Fruit fly (Drosophila melanogaster) whole organism, embryonic: ENCODE measurements around the gene Orp8.

ENCODE experiments used
- ATbp ChIP-seq: fragments of 200-800 bp; sonication (Bioruptor generic); optimal IDR thresholded peaks from 2 replicates; lab custom pipeline; 2017; ENCODE audit warnings: missing biosample characterization, mild to moderate bottlenecking, missing genetic modification characterization, missing genetic modification reagents
- Blimp-1 ChIP-seq: fragments of 200-800 bp; sonication (Bioruptor generic); optimal IDR thresholded peaks from 3 replicates; lab custom pipeline; 2018; ENCODE audit warnings: missing biosample characterization, missing genetic modification characterization, mild to moderate bottlenecking, moderate library complexity, missing genetic modification reagents
- CG10209 ChIP-seq: fragments of 200-800 bp; sonication (Bioruptor generic); optimal IDR thresholded peaks from 3 replicates; lab custom pipeline; 2017; ENCODE audit warnings: missing biosample characterization, mild to moderate bottlenecking, missing genetic modification characterization, missing genetic modification reagents
- CG10274 ChIP-seq: fragments of 200-800 bp; sonication (Bioruptor generic); optimal IDR thresholded peaks from 3 replicates; lab custom pipeline; 2017; ENCODE audit warnings: missing biosample characterization, mild to moderate bottlenecking, missing genetic modification characterization
- CG10462 ChIP-seq: fragments of 200-800 bp; sonication (Bioruptor generic); optimal IDR thresholded peaks from 2 replicates; lab custom pipeline; 2016; ENCODE audit warnings: missing biosample characterization, missing genetic modification characterization
- CG11247 ChIP-seq: fragments of 200-800 bp; sonication (Bioruptor generic); IDR thresholded peaks from 2 replicates; pipeline ENCODE4 v1.3.6; 2022; ENCODE audit warnings: missing biosample characterization, missing genetic modification characterization
- CG1233 ChIP-seq: fragments of 200-800 bp; sonication (Bioruptor generic); optimal IDR thresholded peaks from 4 replicates; lab custom pipeline; 2018; ENCODE audit warnings: missing biosample characterization, mild to moderate bottlenecking, missing genetic modification characterization
- CG1529 ChIP-seq: fragments of 200-800 bp; sonication (Bioruptor generic); optimal IDR thresholded peaks from 3 replicates; lab custom pipeline; 2018; ENCODE audit warnings: missing biosample characterization, missing genetic modification characterization
- CG17186 ChIP-seq: fragments of 200-800 bp; sonication (Bioruptor generic); optimal IDR thresholded peaks from 3 replicates; lab custom pipeline; 2017; ENCODE audit warnings: missing biosample characterization, missing genetic modification reagents, missing genetic modification characterization
- CG17612 ChIP-seq: fragments of 200-800 bp; sonication (Bioruptor generic); IDR thresholded peaks from 2 replicates; pipeline ENCODE4 v1.3.6; 2022; ENCODE audit warnings: missing biosample characterization, missing genetic modification characterization
- CG1792 ChIP-seq: fragments of 200-800 bp; sonication (Bioruptor generic); optimal IDR thresholded peaks from 2 replicates; lab custom pipeline; 2016; ENCODE audit warnings: missing biosample characterization, missing genetic modification characterization
- CG33557 ChIP-seq: fragments of 200-800 bp; sonication (Bioruptor generic); optimal IDR thresholded peaks from 2 replicates; lab custom pipeline; 2019; ENCODE audit warnings: missing biosample characterization, mild to moderate bottlenecking, missing genetic modification characterization, moderate library complexity
- CG4360 ChIP-seq: fragments of 200-800 bp; sonication (Bioruptor generic); IDR thresholded peaks from 2 replicates; pipeline ENCODE4 v1.3.6; 2022; ENCODE audit warnings: missing biosample characterization, missing genetic modification characterization
- CG43689 ChIP-seq: fragments of 200-800 bp; sonication (Bioruptor generic); IDR thresholded peaks from 2 replicates; pipeline ENCODE4 v1.3.6; 2022; ENCODE audit warnings: missing biosample characterization, missing genetic modification characterization
- CG5180 ChIP-seq: fragments of 200-800 bp; sonication (Bioruptor generic); optimal IDR thresholded peaks from 3 replicates; lab custom pipeline; 2017; ENCODE audit warnings: missing biosample characterization, missing genetic modification characterization, mild to moderate bottlenecking, moderate library complexity, missing genetic modification reagents
- CG6254 ChIP-seq: fragments of 200-800 bp; sonication (Bioruptor generic); optimal IDR thresholded peaks from 3 replicates; lab custom pipeline; 2017; ENCODE audit warnings: mild to moderate bottlenecking, missing biosample characterization, missing genetic modification reagents, missing genetic modification characterization
- CG8290 ChIP-seq, 3 experiments: fragments of 200-800 bp; sonication (Bioruptor generic); optimal IDR thresholded peaks; 2 replicates each; lab custom pipeline; 2016 to 2019; ENCODE audit warnings: missing biosample characterization in 3 of 3, missing genetic modification characterization in 3 of 3, mild to moderate bottlenecking in 2 of 3, moderate library complexity in 1 of 3
- CG9215 ChIP-seq: fragments of 200-800 bp; sonication (Bioruptor generic); IDR thresholded peaks from 2 replicates; pipeline ENCODE4 v1.3.6; 2022; ENCODE audit warnings: missing biosample characterization, missing genetic modification characterization
- CG9876 ChIP-seq: fragments of 200-800 bp; sonication (Bioruptor generic); optimal IDR thresholded peaks from 2 replicates; lab custom pipeline; 2016; ENCODE audit warnings: missing biosample characterization, missing genetic modification characterization
- CTCF ChIP-seq: fragments of 200-800 bp; sonication (Bioruptor generic); optimal IDR thresholded peaks from 2 replicates; lab custom pipeline; 2017; ENCODE audit warnings: missing biosample characterization, mild to moderate bottlenecking, missing genetic modification characterization, moderate library complexity
- Camta ChIP-seq: fragments of 200-800 bp; sonication (Bioruptor generic); optimal IDR thresholded peaks from 2 replicates; lab custom pipeline; 2016; ENCODE audit warnings: missing biosample characterization, missing genetic modification characterization
- Dbx ChIP-seq: fragments of 200-800 bp; sonication (Bioruptor generic); IDR thresholded peaks from 3 replicates; pipeline ENCODE4 v1.3.6; 2022; ENCODE audit warnings: missing biosample characterization, missing genetic modification characterization
- Dip2 ChIP-seq: fragments of 200-800 bp; sonication (Bioruptor generic); IDR thresholded peaks from 2 replicates; pipeline ENCODE4 v1.3.6; 2022; ENCODE audit warnings: missing biosample characterization, missing genetic modification characterization
- Drgx ChIP-seq: fragments of 200-800 bp; sonication (Bioruptor generic); IDR thresholded peaks from 2 replicates; pipeline ENCODE4 v1.3.6; 2022; ENCODE audit warnings: missing biosample characterization, missing genetic modification characterization
- E2f2 ChIP-seq: fragments of 200-800 bp; sonication (Bioruptor generic); IDR thresholded peaks from 2 replicates; pipeline ENCODE4 v1.3.6; 2022; ENCODE audit warnings: missing biosample characterization, missing genetic modification characterization
- Ets97D ChIP-seq: fragments of 200-800 bp; sonication (Bioruptor generic); optimal IDR thresholded peaks from 3 replicates; lab custom pipeline; 2016; ENCODE audit warnings: missing biosample characterization, missing genetic modification characterization
- Fer1 ChIP-seq: fragments of 200-800 bp; sonication (Bioruptor generic); optimal IDR thresholded peaks from 2 replicates; lab custom pipeline; 2017; ENCODE audit warnings: missing biosample characterization, mild to moderate bottlenecking, missing genetic modification characterization
- H2.0 ChIP-seq: fragments of 200-800 bp; sonication (Bioruptor generic); IDR thresholded peaks from 2 replicates; pipeline ENCODE4 v1.3.6; 2022; ENCODE audit warnings: missing biosample characterization, missing genetic modification characterization
- Med ChIP-seq: fragments of 200-800 bp; sonication (Bioruptor generic); peaks from one replicate; lab custom pipeline; 2016; ENCODE audit warnings: missing biosample characterization, missing genetic modification characterization, mild to moderate bottlenecking, inconsistent platforms, moderate library complexity
- NK7.1 ChIP-seq: fragments of 200-800 bp; sonication (Bioruptor generic); optimal IDR thresholded peaks from 3 replicates; lab custom pipeline; 2016; ENCODE audit warnings: missing biosample characterization, missing genetic modification characterization
- Opbp ChIP-seq: fragments of 200-800 bp; sonication (Bioruptor generic); IDR thresholded peaks from 3 replicates; pipeline ENCODE4 v1.3.6; 2022; ENCODE audit warnings: missing biosample characterization, missing genetic modification characterization; ENCODE audit not compliant: partially characterized antibody
- TFAM ChIP-seq: fragments of 200-800 bp; sonication (Bioruptor generic); optimal IDR thresholded peaks from 2 replicates; lab custom pipeline; 2017; ENCODE audit warnings: missing biosample characterization, missing genetic modification characterization, inconsistent platforms
- Xrp1 ChIP-seq: fragments of 200-800 bp; sonication (Bioruptor generic); IDR thresholded peaks from 2 replicates; pipeline ENCODE4 v1.3.6; 2022; ENCODE audit warnings: missing biosample characterization, missing genetic modification characterization
- ac ChIP-seq: fragments of 200-800 bp; sonication (Bioruptor generic); optimal IDR thresholded peaks from 3 replicates; lab custom pipeline; 2017; ENCODE audit warnings: missing biosample characterization, mild to moderate bottlenecking, missing genetic modification characterization
- ara ChIP-seq: fragments of 200-800 bp; sonication (Bioruptor generic); IDR thresholded peaks from 2 replicates; pipeline ENCODE4 v1.3.6; 2022; ENCODE audit warnings: missing biosample characterization, missing genetic modification characterization
- bsh ChIP-seq, 2 experiments: fragments of 200-800 bp; sonication (Bioruptor generic); optimal IDR thresholded peaks; 2 replicates each; lab custom pipeline; 2017 to 2018; ENCODE audit warnings: mild to moderate bottlenecking in 2 of 2, missing biosample characterization in 2 of 2, missing genetic modification characterization in 2 of 2, moderate library complexity in 1 of 2
- dm ChIP-seq: fragments of 200-800 bp; sonication (Bioruptor generic); optimal IDR thresholded peaks from 3 replicates; lab custom pipeline; 2016; ENCODE audit warnings: missing biosample characterization, missing genetic modification characterization
- fd64A ChIP-seq: fragments of 200-800 bp; sonication (Bioruptor generic); optimal IDR thresholded peaks from 3 replicates; lab custom pipeline; 2018; ENCODE audit warnings: missing biosample characterization, mild to moderate bottlenecking, missing genetic modification characterization
- gcm ChIP-seq: fragments of 200-800 bp; sonication (Bioruptor generic); optimal IDR thresholded peaks from 2 replicates; lab custom pipeline; 2019; ENCODE audit warnings: missing biosample characterization, mild to moderate bottlenecking, missing genetic modification characterization, moderate library complexity
- inv ChIP-seq: fragments of 200-800 bp; sonication (Bioruptor generic); IDR thresholded peaks from 2 replicates; pipeline ENCODE4 v1.3.6; 2022; ENCODE audit warnings: missing biosample characterization, missing genetic modification characterization; ENCODE audit not compliant: partially characterized antibody
- kay ChIP-seq: fragments of 200-800 bp; sonication (Bioruptor generic); optimal IDR thresholded peaks from 2 replicates; lab custom pipeline; 2016; ENCODE audit warnings: missing biosample characterization, missing genetic modification characterization
- lov ChIP-seq, 2 experiments: fragments of 200-800 bp in 1 of 2; fragments of >200 bp in 1 of 2; sonication (Bioruptor generic) in 1 of 2; IDR thresholded peaks in 1 of 2; optimal IDR thresholded peaks in 1 of 2; 2 replicates in 1 of 2; 3 replicates in 1 of 2; pipeline versions ENCODE4 v1.3.6 to Lab custom; 2017 to 2022; ENCODE audit warnings: missing biosample characterization in 1 of 2, missing genetic modification characterization in 1 of 2
- mam ChIP-seq: fragments of 200-800 bp; sonication (Bioruptor generic); optimal IDR thresholded peaks from 3 replicates; lab custom pipeline; 2016; ENCODE audit warnings: missing biosample characterization, missing genetic modification characterization
- nom ChIP-seq: fragments of 200-800 bp; sonication (Bioruptor generic); optimal IDR thresholded peaks from 2 replicates; lab custom pipeline; 2017; ENCODE audit warnings: missing biosample characterization, missing genetic modification characterization, mild to moderate bottlenecking, moderate library complexity, missing genetic modification reagents
- sd ChIP-seq: fragments of 200-800 bp; sonication (Bioruptor generic); optimal IDR thresholded peaks from 3 replicates; lab custom pipeline; 2018; ENCODE audit warnings: missing biosample characterization, mild to moderate bottlenecking, missing genetic modification characterization, moderate library complexity
- sens ChIP-seq: fragments of 200-800 bp; sonication (Bioruptor generic); peaks from one replicate; lab custom pipeline; 2016; ENCODE audit warnings: missing biosample characterization, missing genetic modification characterization
- sim ChIP-seq: fragments of 200-800 bp; sonication (Bioruptor generic); IDR thresholded peaks from 2 replicates; pipeline ENCODE4 v1.3.6; 2022; ENCODE audit warnings: missing biosample characterization, missing genetic modification characterization
- tll ChIP-seq, 2 experiments: fragments of 200-800 bp in 1 of 2; fragments of >200 bp in 1 of 2; sonication (Bioruptor generic) in 1 of 2; optimal IDR thresholded peaks; 2 replicates each; lab custom pipeline; 2017 to 2019; ENCODE audit warnings: missing biosample characterization in 2 of 2, missing genetic modification characterization in 2 of 2, mild to moderate bottlenecking in 1 of 2, moderate library complexity in 1 of 2
- zen2 ChIP-seq: fragments of 200-800 bp; sonication (Bioruptor generic); IDR thresholded peaks from 3 replicates; pipeline ENCODE4 v1.3.6; 2022; ENCODE audit warnings: missing biosample characterization, missing genetic modification characterization; ENCODE audit not compliant: partially characterized antibody

Orp8 gene

dm6 chr3R:20276760-20277159, 32.4 kb upstream of the Orp8 start (continued):
- TF ChIP-seq ATbp (GFP tag; lab: Kevin White, UChicago) (peak; percentile 33), CG10209 (GFP tag; lab: Kevin White, UChicago) (peak; percentile 4), gcm (GFP tag; lab: Kevin White, UChicago) (peak; percentile 4), Opbp (GFP tag; lab: Robert Waterston, UW) (no peak), CG1233 (GFP tag; lab: Kevin White, UChicago) (peak; percentile 41), CTCF (no peak), CG43689 (no peak), Med (GFP tag; lab: Kevin White, UChicago) (peak; percentile 45), ara (GFP tag; lab: Robert Waterston, UW) (0 out of 2 replicates have a peak, but pooled peaks have one; percentile 8), CG17612 (GFP tag; lab: Robert Waterston, UW) (no peak), Blimp-1 (GFP tag; lab: Kevin White, UChicago) (no peak), fd64A (no peak), CG1529 (GFP tag; lab: Kevin White, UChicago) (peak; percentile 36), CG4360 (peak; percentile 33), lov (optimal IDR thresholded peaks at IDR 0.05; lab: Kevin White, UChicago) (no peak), lov (GFP tag; IDR thresholded peaks at IDR 0.05; lab: Robert Waterston, UW) (no peak), CG6254 (peak; percentile 36), Ets97D (no peak), TFAM (GFP tag; lab: Kevin White, UChicago) (no peak), Xrp1 (GFP tag; lab: Robert Waterston, UW) (peak; percentile 36; the same call in 1 of the 2 replicates), sens (GFP tag; lab: Kevin White, UChicago) (peak; percentile 33), sd (tag; lab: Kevin White, UChicago) (no peak), dm (peak; percentile 14), CG8290 (GFP tag; optimal IDR thresholded peaks at IDR 0.05; lab: Kevin White, UChicago) (no peak), CG8290 (tag; optimal IDR thresholded peaks at IDR 0.05; lab: Kevin White, UChicago) (peak in 1 of 2 experiments; percentile 13), Dbx (GFP tag; lab: Robert Waterston, UW) (no peak), zen2 (GFP tag; lab: Robert Waterston, UW) (no peak), ac (GFP tag; lab: Kevin White, UChicago) (peak; percentile 43), CG33557 (GFP tag; lab: Kevin White, UChicago) (peak; percentile 27), CG5180 (no peak), kay (GFP tag; lab: Kevin White, UChicago) (no peak), CG9876 (GFP tag; lab: Kevin White, UChicago) (no peak), NK7.1 (no peak)

- TF ChIP-seq Drgx (peak; percentile 61), CG1792 (no peak), Med (GFP tag; lab: Kevin White, UChicago) (peak; percentile 74), CG11247 (GFP tag; lab: Robert Waterston, UW) (no peak), CG10462 (GFP tag; lab: Kevin White, UChicago) (no peak), CG9215 (GFP tag; lab: Robert Waterston, UW) (no peak), Camta (GFP tag; lab: Kevin White, UChicago) (no peak), sens (GFP tag; lab: Kevin White, UChicago) (peak; percentile 26), Fer1 (GFP tag; lab: Kevin White, UChicago) (no peak), Dip2 (GFP tag; lab: Robert Waterston, UW) (no peak), tll (GFP tag; optimal IDR thresholded peaks at IDR 0.05; lab: Kevin White, UChicago) (no peak), H2.0 (GFP tag; lab: Robert Waterston, UW) (no peak), nom (GFP tag; lab: Kevin White, UChicago) (peak; percentile 45), inv (GFP tag; lab: Robert Waterston, UW) (no peak), CG10274 (GFP tag; lab: Kevin White, UChicago) (no peak), bsh (GFP tag; optimal IDR thresholded peaks at IDR 0.05; lab: Kevin White, UChicago) (peak in 1 of 2 experiments; percentile 48), CG17186 (no peak), E2f2 (no peak), sim (GFP tag; lab: Robert Waterston, UW) (no peak), mam (no peak)
Measured at dm6 chr3R:20280518-20280981, 28.6 kb upstream of the Orp8 start.
